Worm (Caenorhabditis elegans): Measurements from ENCODE around the gene C50D2.1.

The C50D2.1 gene

ce11 chrII:162182-162581 is 50.8 kb downstream of the C50D2.1 start, which contains the start of gene etr-1:
etr-1 (plus strand) TSS chrII:162374.
- TF ChIP-seq dao-5 (tag; optimal IDR thresholded peaks at IDR 0.05) (no peak), him-1 (tag; optimal IDR thresholded peaks at IDR 0.05) (no peak), W03F9.2 (tag; optimal IDR thresholded peaks at IDR 0.05) (no peak)

- no peak for TF ChIP-seq W03F9.2 (tag; optimal IDR thresholded peaks at IDR 0.05)
- TF ChIP-seq dao-5 (tag; optimal IDR thresholded peaks at IDR 0.05) = no peak
- TF ChIP-seq him-1 (tag; optimal IDR thresholded peaks at IDR 0.05) = no peak
Measured at ce11 chrII:163229-163628, 51.9 kb downstream of the C50D2.1 start.

All from whole organism, L4/young adult.